Fruit fly (Drosophila melanogaster): ENCODE results near the gene pira.
A peak's percentile ranks its signal among the peaks of the same experiment; 100 is the strongest.

Gene pira

dm6 chrX:12741914-12742650 is 21.3 kb downstream of the pira start, which contains the start of gene Smr (continued):
- TF ChIP-seq CG34224 (GFP tag; IDR thresholded peaks at IDR 0.05; ENCODE audit: partially characterized antibody) (no peak), CG12104 (GFP tag; optimal IDR thresholded peaks at IDR 0.05) (no peak), CG17612 (GFP tag; IDR thresholded peaks at IDR 0.05) (no peak), Stat92E (GFP tag; optimal IDR thresholded peaks at IDR 0.05) (no peak), nmo (GFP tag; optimal IDR thresholded peaks at IDR 0.05) (no peak), CG17361 (GFP tag; IDR thresholded peaks at IDR 0.05) (no peak), CG15073 (GFP tag; optimal IDR thresholded peaks at IDR 0.05) (no peak), Atf-2 (GFP tag; optimal IDR thresholded peaks at IDR 0.05) (no peak), sna (GFP tag; IDR thresholded peaks at IDR 0.05; ENCODE audit: partially characterized antibody) (no peak), CG4707 (GFP tag; optimal IDR thresholded peaks at IDR 0.05) (no peak), CG16779 (GFP tag; IDR thresholded peaks at IDR 0.05) (no peak), CG18476 (GFP tag; optimal IDR thresholded peaks at IDR 0.05) (no peak)

dm6 chrX:12740441-12740840 is 23.0 kb downstream of the pira start:
- TF ChIP-seq CG6175 (GFP tag; IDR thresholded peaks at IDR 0.05): no peak
- TF ChIP-seq slp2 (GFP tag; optimal IDR thresholded peaks at IDR 0.05): no peak
- TF ChIP-seq CG17568 (GFP tag; optimal IDR thresholded peaks at IDR 0.05): no peak
- no peak for TF ChIP-seq NC2α (GFP tag; optimal IDR thresholded peaks at IDR 0.05)
- no peak for TF ChIP-seq Bdp1 (GFP tag; optimal IDR thresholded peaks at IDR 0.05)
- TF ChIP-seq nmo (GFP tag; optimal IDR thresholded peaks at IDR 0.05): no peak
- TF ChIP-seq abd-A (tag; optimal IDR thresholded peaks at IDR 0.05): peak; percentile 53
- peak; percentile 34 for TF ChIP-seq sd (tag; optimal IDR thresholded peaks at IDR 0.05)
- no peak for TF ChIP-seq GATAe (GFP tag; conservative IDR thresholded peaks at IDR 0.05)
- peak; percentile 64 for TF ChIP-seq CG13894 (tag; optimal IDR thresholded peaks at IDR 0.05)
- no peak for TF ChIP-seq sob (GFP tag; IDR thresholded peaks at IDR 0.05)
- TF ChIP-seq CG4617 (GFP tag; optimal IDR thresholded peaks at IDR 0.05; ENCODE audit: borderline replicate concordance): no peak
- TF ChIP-seq so (GFP tag; IDR thresholded peaks at IDR 0.05): no peak
- TF ChIP-seq Gug (GFP tag; IDR thresholded peaks at IDR 0.05): no peak
- TF ChIP-seq CG3995 (GFP tag; optimal IDR thresholded peaks at IDR 0.05): no peak

- TF ChIP-seq CG3407 (GFP tag; optimal IDR thresholded peaks at IDR 0.05) (peak; percentile 93), gcm (GFP tag; optimal IDR thresholded peaks at IDR 0.05) (no peak), sens (GFP tag) (peak; percentile 35)
These were observed 23.6 kb downstream of the pira start for dm6 chrX:12739789-12740188.

dm6 chrX:12739047-12739446 is 24.4 kb downstream of the pira start:
- TF ChIP-seq CG9817 (tag; optimal IDR thresholded peaks at IDR 0.05) (no peak), vvl (GFP tag; IDR thresholded peaks at IDR 0.05) (no peak), amos (GFP tag; IDR thresholded peaks at IDR 0.05; ENCODE audit: partially characterized antibody) (no peak), gcm2 (GFP tag; optimal IDR thresholded peaks at IDR 0.05) (no peak), pho (GFP tag; optimal IDR thresholded peaks at IDR 0.05) (no peak), CoRest (tag; optimal IDR thresholded peaks at IDR 0.05) (no peak), Ssrp (tag; optimal IDR thresholded peaks at IDR 0.05) (no peak), Dp (GFP tag; optimal IDR thresholded peaks at IDR 0.05) (no peak), aop (GFP tag; IDR thresholded peaks at IDR 0.05) (no peak), maf-S (GFP tag; optimal IDR thresholded peaks at IDR 0.05) (no peak), jigr1 (GFP tag; IDR thresholded peaks at IDR 0.05) (no peak), CG7556 (GFP tag; optimal IDR thresholded peaks at IDR 0.05) (no peak), CG10366 (GFP tag; IDR thresholded peaks at IDR 0.05) (no peak), CG31365 (tag; optimal IDR thresholded peaks at IDR 0.05) (no peak), CG8290 (GFP tag; optimal IDR thresholded peaks at IDR 0.05) (no peak), CG8290 (tag; optimal IDR thresholded peaks at IDR 0.05) (peak in 1 of 2 experiments; percentile 2), CG12769 (tag; optimal IDR thresholded peaks at IDR 0.05) (peak; percentile 41), hbn (GFP tag; IDR thresholded peaks at IDR 0.05; ENCODE audit: partially characterized antibody) (no peak), twi (tag; optimal IDR thresholded peaks at IDR 0.05) (peak; percentile 55)

Data from whole organism, embryonic.